Worm (Caenorhabditis elegans) whole organism, L4 larva: ENCODE measurements around the gene F40C5.1.

ENCODE experiments used
- aly-2 ChIP-seq: sonication (generic microtip); optimal IDR thresholded peaks from 2 replicates; lab custom pipeline; 2018; ENCODE audit warnings: missing biosample characterization, missing genetic modification characterization
- arid-1 ChIP-seq: fragments of 200-800 bp; sonication (Bioruptor generic); conservative IDR thresholded peaks from 2 replicates; pipeline ENCODE4 v1.3.6; 2022; ENCODE audit warnings: missing genetic modification reagents, missing genetic modification characterization, missing compliant biosample characterization
- ceh-82 ChIP-seq: sonication (generic microtip); optimal IDR thresholded peaks from 2 replicates; lab custom pipeline; 2017; ENCODE audit warnings: missing biosample characterization, missing genetic modification characterization
- lin-39 ChIP-seq: fragments of 150-350 bp; optimal IDR thresholded peaks from 2 replicates; lab custom pipeline; 2014; ENCODE audit warnings: missing biosample characterization, missing genetic modification reagents, missing genetic modification characterization
- mxl-3 ChIP-seq: fragments of 200-800 bp; sonication (Bioruptor generic); optimal IDR thresholded peaks from 2 replicates; lab custom pipeline; 2018; ENCODE audit warnings: mild to moderate bottlenecking, missing genetic modification characterization, missing compliant biosample characterization
- nhr-237 ChIP-seq: sonication (generic microtip); optimal IDR thresholded peaks from 2 replicates; lab custom pipeline; 2017; ENCODE audit warnings: missing biosample characterization, missing genetic modification characterization
- nhr-25 ChIP-seq: sonication (generic microtip); optimal IDR thresholded peaks from 2 replicates; lab custom pipeline; 2017; ENCODE audit warnings: missing genetic modification characterization, mild to moderate bottlenecking, missing compliant biosample characterization, antibody characterized with exemption, moderate library complexity, borderline replicate concordance; ENCODE audit not compliant: insufficient read depth
- pha-4 ChIP-seq, 2 experiments: fragments of 150-350 bp in 1 of 2; fragments of 200-800 bp in 1 of 2; sonication (Bioruptor generic) in 1 of 2; IDR thresholded peaks in 1 of 2; optimal IDR thresholded peaks in 1 of 2; 2 replicates each; pipeline versions ENCODE4 v1.3.6 to Lab custom; 2014 to 2022; ENCODE audit warnings: missing genetic modification characterization in 2 of 2, missing genetic modification reagents in 2 of 2, missing biosample characterization in 1 of 2, missing compliant biosample characterization in 1 of 2
- set-16 ChIP-seq: fragments of 200-800 bp; sonication (Bioruptor generic); IDR thresholded peaks from 2 replicates; pipeline ENCODE4 v1.3.6; 2022; ENCODE audit warnings: missing genetic modification reagents, missing genetic modification characterization, missing compliant biosample characterization
- spr-1 ChIP-seq: sonication (generic microtip); optimal IDR thresholded peaks from 2 replicates; lab custom pipeline; 2016; ENCODE audit warnings: mild to moderate bottlenecking, missing genetic modification characterization, missing compliant biosample characterization

DNA sequence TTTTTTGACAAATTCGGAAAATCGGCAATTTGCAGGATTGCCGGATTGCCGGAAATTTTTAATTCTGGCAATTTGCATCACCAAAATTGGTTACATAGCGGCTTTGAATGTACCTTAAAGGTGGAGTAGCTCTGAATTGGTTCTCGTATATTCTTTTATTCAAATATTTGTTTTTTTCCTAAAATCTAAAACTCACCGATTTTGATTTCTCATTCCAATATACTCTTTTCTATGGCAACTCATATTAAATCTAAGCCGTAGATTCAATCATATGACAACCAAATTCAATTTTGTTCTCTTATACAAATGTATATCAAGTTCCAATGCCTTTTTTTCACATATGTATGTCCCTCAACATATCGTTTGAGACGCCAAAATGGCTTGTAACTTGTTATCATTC is 23.0 kb upstream of the F40C5.1 start, which contains the start of gene sri-21:
- no peak for TF ChIP-seq pha-4 (GFP tag; IDR thresholded peaks at IDR 0.05; lab: Robert Waterston, UW)
- no peak for TF ChIP-seq pha-4 (tag; optimal IDR thresholded peaks at IDR 0.05; lab: Kevin White, UChicago)
- no peak for TF ChIP-seq nhr-237 (tag; lab: Kevin White, UChicago)
- no peak for TF ChIP-seq arid-1 (GFP tag; lab: Robert Waterston, UW)
- no peak for TF ChIP-seq lin-39 (tag; lab: Kevin White, UChicago)
- TF ChIP-seq set-16 (GFP tag; lab: Robert Waterston, UW) = no peak
- no peak for TF ChIP-seq mxl-3
- TF ChIP-seq ceh-82 (tag; lab: Kevin White, UChicago) = no peak
- TF ChIP-seq aly-2 (tag; lab: Kevin White, UChicago) = no peak
- no peak for TF ChIP-seq spr-1 (tag; lab: Kevin White, UChicago)
- no peak for TF ChIP-seq nhr-25 (tag; lab: Kevin White, UChicago)
